Worm (Caenorhabditis elegans): ENCODE data around the gene F46C5.1.

Gene F46C5.1

DNA sequence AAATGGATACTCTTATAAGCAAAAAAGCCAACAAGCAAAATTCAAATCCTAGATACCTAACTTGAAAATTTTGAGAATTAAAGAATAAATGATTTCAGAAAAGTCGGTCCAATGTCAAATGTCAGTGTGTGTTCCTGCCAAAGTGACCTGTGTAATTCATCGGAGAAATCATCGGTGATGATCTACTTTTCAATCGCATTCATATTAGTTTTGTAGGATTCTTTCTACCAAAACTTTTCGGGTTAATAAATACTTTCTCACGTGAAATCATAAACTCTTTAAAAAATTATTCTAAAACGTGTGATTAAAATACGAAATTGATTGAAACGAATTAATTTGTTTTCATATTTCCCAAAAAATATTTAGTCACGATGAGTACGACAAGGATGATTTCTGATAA is 18.0 kb upstream of the F46C5.1 start, which contains the start of gene F46C5.7:
F46C5.7 (plus strand) TSS at position 301 of the 400 bp plus-strand sequence.
- no peak for TF ChIP-seq W03F9.2 (tag; optimal IDR thresholded peaks at IDR 0.05)
- no peak for TF ChIP-seq dao-5 (tag; optimal IDR thresholded peaks at IDR 0.05)
- TF ChIP-seq him-1 (tag; optimal IDR thresholded peaks at IDR 0.05): no peak

ce11 chrII:8835857-8836256 is 14.9 kb upstream of the F46C5.1 start, which contains the start of gene F46C5.4:
TSS of gene F46C5.4 (plus strand) at chrII:8836078.
- TF ChIP-seq W03F9.2 (tag; optimal IDR thresholded peaks at IDR 0.05) (no peak), dao-5 (tag; optimal IDR thresholded peaks at IDR 0.05) (no peak), him-1 (tag; optimal IDR thresholded peaks at IDR 0.05) (no peak)

DNA sequence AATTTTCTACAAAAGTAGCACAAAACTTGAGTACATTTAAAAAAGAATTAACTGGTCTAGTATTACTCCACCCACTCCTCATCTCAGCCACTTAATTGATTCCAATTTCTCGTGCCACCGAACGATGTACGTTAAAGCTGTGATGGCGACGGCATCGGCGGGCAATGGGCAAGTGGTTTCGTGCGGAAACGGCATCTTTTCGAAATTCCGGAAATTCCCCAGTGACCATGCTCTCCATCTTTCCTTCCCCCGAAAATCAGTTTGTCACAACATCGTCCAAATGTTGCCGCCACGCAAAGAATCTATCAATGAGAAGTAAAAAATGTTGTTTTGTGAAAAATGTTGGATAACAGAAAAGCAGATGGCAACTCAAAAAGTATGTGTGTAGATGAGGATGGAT is 12.0 kb upstream of the F46C5.1 start:
- no peak for TF ChIP-seq W03F9.2 (tag; optimal IDR thresholded peaks at IDR 0.05)

DNA sequence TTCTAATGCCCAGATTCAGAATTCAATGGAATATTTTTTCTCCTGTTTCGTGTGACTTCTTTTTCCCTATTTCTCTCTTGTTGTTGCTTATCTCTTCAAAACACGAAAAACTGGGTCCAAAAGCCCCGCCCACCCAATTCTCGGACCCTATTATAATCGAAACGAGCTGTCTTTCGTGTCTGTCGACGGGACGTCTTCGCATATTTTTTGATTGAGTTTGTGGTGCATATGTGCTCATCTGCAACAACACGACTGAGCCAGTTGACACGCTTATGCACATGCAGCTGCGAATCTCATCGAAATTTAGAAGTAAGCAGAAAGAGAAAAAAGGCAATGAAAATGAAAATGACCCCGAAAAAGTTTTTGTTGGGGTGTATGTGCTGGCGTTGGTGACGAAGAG is 9.9 kb upstream of the F46C5.1 start:
- TF ChIP-seq dao-5 (tag; optimal IDR thresholded peaks at IDR 0.05): no peak
- no peak for TF ChIP-seq W03F9.2 (tag; optimal IDR thresholded peaks at IDR 0.05)
- TF ChIP-seq him-1 (tag; optimal IDR thresholded peaks at IDR 0.05): no peak

ce11 chrII:8829189-8829588 is 8.2 kb upstream of the F46C5.1 start, which contains the start of gene F46C5.2:
TSS of gene F46C5.2 (minus strand) at chrII:8829289.
- TF ChIP-seq dao-5 (tag; optimal IDR thresholded peaks at IDR 0.05): no peak
- no peak for TF ChIP-seq him-1 (tag; optimal IDR thresholded peaks at IDR 0.05)
- no peak for TF ChIP-seq W03F9.2 (tag; optimal IDR thresholded peaks at IDR 0.05)

DNA sequence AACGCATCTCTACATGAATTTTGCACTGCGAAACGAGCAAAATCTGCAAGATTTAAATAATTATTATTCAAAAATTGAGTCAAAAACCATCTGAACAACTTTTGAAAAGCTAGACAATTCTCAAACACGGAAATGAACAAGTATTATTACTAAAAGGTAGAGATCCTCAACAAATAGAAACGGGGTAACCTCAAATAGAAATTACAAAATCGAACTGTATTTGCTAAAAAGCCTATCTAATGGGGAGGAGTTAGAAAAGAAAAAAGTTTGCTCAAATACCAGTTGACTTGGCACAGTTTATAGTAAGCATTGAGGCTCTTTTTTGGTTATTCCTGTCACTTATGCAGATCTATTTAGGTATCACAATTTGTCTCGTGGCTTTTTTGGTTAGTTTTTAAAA is 4.8 kb upstream of the F46C5.1 start, which contains the start of gene nas-25:
nas-25 (plus strand) TSS at position 301 of the 400 bp plus-strand sequence.
- TF ChIP-seq him-1 (tag; optimal IDR thresholded peaks at IDR 0.05) (no peak), dao-5 (tag; optimal IDR thresholded peaks at IDR 0.05) (no peak), W03F9.2 (tag; optimal IDR thresholded peaks at IDR 0.05) (no peak)

ce11 chrII:8822711-8823110 is 1.7 kb upstream of the F46C5.1 start:
- TF ChIP-seq W03F9.2 (tag; optimal IDR thresholded peaks at IDR 0.05) (no peak), him-1 (tag; optimal IDR thresholded peaks at IDR 0.05) (no peak), dao-5 (tag; optimal IDR thresholded peaks at IDR 0.05) (no peak)

DNA sequence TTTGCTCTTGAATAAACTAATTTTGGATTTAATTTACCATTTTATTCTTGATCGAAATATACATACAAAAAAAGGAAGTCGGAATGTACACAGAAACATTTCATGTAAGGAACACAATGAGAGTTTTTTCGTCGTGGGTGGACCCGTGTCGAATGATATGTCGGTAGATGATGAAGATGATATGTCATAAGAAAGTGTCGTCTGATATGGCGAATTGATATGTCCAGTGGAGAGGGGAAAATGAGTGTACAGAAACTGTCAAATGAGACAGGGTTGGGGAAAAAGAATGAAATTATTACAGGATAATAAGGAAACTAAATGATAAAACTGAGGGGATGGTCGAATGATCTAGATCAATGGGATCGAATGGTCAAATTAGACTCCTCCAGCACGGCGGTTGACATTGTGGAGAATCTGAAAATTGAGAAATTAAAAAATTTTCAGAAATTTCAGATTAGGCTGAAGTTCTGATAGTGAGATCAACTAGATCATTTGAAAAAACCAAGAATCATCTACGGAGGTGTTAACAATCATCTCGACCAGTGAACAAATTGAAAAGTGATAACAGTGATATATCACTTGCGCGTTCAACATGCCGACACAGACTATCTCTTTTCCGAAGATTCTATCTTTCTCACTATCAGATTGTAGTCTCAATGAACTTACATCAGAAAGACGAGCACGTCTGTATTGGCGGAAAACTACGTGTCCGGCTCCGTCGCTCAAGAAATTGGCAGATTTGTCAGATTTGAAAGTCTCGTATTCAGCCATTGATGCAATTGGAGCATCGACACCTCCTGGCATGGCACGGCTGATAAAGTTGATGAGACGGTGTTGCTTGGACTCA is 641 bp downstream of the F46C5.1 start:
- TF ChIP-seq him-1 (tag; optimal IDR thresholded peaks at IDR 0.05): no peak
- TF ChIP-seq W03F9.2 (tag; optimal IDR thresholded peaks at IDR 0.05): no peak
- TF ChIP-seq dao-5 (tag; optimal IDR thresholded peaks at IDR 0.05): no peak

DNA sequence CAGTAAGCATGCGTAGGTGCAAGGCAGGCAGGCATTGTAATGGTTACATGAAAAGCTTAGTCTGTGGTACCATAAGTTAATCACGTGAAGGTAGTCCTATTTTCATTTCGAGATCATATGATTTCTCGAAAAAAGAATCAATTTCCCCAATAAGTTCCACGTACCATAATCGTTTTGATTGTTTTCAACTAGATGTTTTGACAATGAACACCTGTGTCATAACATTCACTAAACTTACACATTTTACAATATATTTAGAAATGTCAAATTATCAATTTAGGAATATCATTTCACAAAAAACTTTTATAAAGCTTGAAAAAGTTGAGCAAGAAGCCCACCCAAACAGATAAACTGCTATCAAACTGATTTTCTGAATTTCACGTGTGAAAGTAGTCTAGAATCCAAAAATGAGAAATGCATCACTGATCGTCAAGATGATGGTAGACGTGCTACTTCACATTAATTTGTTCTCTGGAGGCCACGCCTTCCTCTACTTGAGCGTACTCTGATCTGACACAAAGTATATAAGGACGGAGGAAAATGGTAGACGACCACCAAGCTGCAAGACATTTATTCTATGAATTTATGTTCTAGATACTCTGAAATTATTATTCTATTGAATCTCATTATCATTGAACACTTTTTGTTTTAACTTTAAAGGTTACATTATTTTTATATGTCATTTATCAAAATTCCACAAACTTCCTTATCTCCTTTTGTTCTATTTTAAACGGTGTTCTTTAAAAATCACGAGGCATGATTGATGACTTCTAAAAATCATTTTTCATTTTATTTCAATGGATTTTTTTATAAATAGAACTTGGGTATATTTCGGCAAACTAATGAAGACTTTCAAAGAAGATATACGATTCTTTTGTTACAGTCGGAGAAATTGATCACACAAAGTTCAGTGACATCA is 1.8 kb downstream of the F46C5.1 start, which contains the start of gene F46C5.10:
F46C5.10 (minus strand) TSS at position 51 of the 919 bp plus-strand sequence.
- TF ChIP-seq dao-5 (tag; optimal IDR thresholded peaks at IDR 0.05) (no peak), him-1 (tag; optimal IDR thresholded peaks at IDR 0.05) (no peak), W03F9.2 (tag; optimal IDR thresholded peaks at IDR 0.05) (no peak)

- TF ChIP-seq W03F9.2 (tag; optimal IDR thresholded peaks at IDR 0.05) (no peak), him-1 (tag; optimal IDR thresholded peaks at IDR 0.05) (no peak), dao-5 (tag; optimal IDR thresholded peaks at IDR 0.05) (no peak)
Observed at ce11 chrII:8818257-8818656, 2.7 kb downstream of the F46C5.1 start.

- TF ChIP-seq W03F9.2 (tag; optimal IDR thresholded peaks at IDR 0.05): no peak
- no peak for TF ChIP-seq him-1 (tag; optimal IDR thresholded peaks at IDR 0.05)
- no peak for TF ChIP-seq dao-5 (tag; optimal IDR thresholded peaks at IDR 0.05)
Observed at ce11 chrII:8817225-8817624, 3.8 kb downstream of the F46C5.1 start.

- TF ChIP-seq W03F9.2 (tag; optimal IDR thresholded peaks at IDR 0.05) (no peak), dao-5 (tag; optimal IDR thresholded peaks at IDR 0.05) (no peak), him-1 (tag; optimal IDR thresholded peaks at IDR 0.05) (no peak)
Observed at ce11 chrII:8814231-8814630, 6.8 kb downstream of the F46C5.1 start.

ce11 chrII:8813659-8814058 is 7.3 kb downstream of the F46C5.1 start:
- no peak for TF ChIP-seq dao-5 (tag; optimal IDR thresholded peaks at IDR 0.05)
- no peak for TF ChIP-seq W03F9.2 (tag; optimal IDR thresholded peaks at IDR 0.05)
- TF ChIP-seq him-1 (tag; optimal IDR thresholded peaks at IDR 0.05): no peak

DNA sequence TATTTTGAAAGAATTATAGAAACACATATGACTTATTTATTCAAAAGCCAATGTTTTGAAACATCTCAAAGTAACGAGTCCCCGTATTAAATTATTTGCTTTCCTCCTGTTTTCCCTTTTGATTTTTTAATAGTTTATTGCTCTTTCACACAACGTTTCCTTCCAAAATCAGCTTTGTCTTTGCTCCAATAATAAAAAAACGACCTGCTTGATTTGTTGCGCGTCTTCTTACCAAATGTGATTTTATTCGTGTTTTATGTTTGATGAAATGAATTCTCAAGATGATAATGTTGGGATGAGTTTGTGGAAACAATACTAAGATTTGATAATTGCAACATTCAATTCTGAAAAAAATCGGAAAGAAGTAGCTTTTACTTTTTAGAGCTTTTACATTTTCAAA is 8.6 kb downstream of the F46C5.1 start:
- TF ChIP-seq dao-5 (tag; optimal IDR thresholded peaks at IDR 0.05): no peak
- TF ChIP-seq W03F9.2 (tag; optimal IDR thresholded peaks at IDR 0.05): no peak
- TF ChIP-seq him-1 (tag; optimal IDR thresholded peaks at IDR 0.05): no peak

All from whole organism, L4/young adult.